Worm (Caenorhabditis elegans) whole organism, late embryonic: ENCODE data around the gene affl-1.

Experiments used
- C08G9.2 ChIP-seq: sonication (generic microtip); optimal IDR thresholded peaks from 2 replicates; lab custom pipeline; 2016; ENCODE audit warnings: mild to moderate bottlenecking, missing genetic modification characterization, moderate library complexity, missing compliant biosample characterization
- C38D4.7 ChIP-seq: fragments of 200-800 bp; sonication (Bioruptor generic); optimal IDR thresholded peaks from 2 replicates; lab custom pipeline; 2018; ENCODE audit warnings: mild to moderate bottlenecking, missing genetic modification characterization, moderate library complexity, missing compliant biosample characterization
- Y22D7AL.16 ChIP-seq: sonication (generic microtip); optimal IDR thresholded peaks from 2 replicates; lab custom pipeline; 2016; ENCODE audit warnings: missing genetic modification characterization, missing compliant biosample characterization
- ahr-1 ChIP-seq: sonication (generic microtip); optimal IDR thresholded peaks from 2 replicates; lab custom pipeline; 2016; ENCODE audit warnings: missing genetic modification characterization, missing compliant biosample characterization
- ama-1 ChIP-seq: fragments of 150-350 bp; optimal IDR thresholded peaks from 2 replicates; lab custom pipeline; 2014
- ceh-18 ChIP-seq: sonication (generic microtip); optimal IDR thresholded peaks from 2 replicates; lab custom pipeline; 2016; ENCODE audit warnings: missing genetic modification characterization, missing compliant biosample characterization
- ceh-2 ChIP-seq: sonication (generic microtip); optimal IDR thresholded peaks from 2 replicates; lab custom pipeline; 2016; ENCODE audit warnings: missing genotype, missing genetic modification characterization, missing compliant biosample characterization
- ceh-22 ChIP-seq: sonication (generic microtip); optimal IDR thresholded peaks from 2 replicates; lab custom pipeline; 2017; ENCODE audit warnings: missing biosample characterization, missing genetic modification characterization
- ceh-24 ChIP-seq: sonication (generic microtip); optimal IDR thresholded peaks from 2 replicates; lab custom pipeline; 2016; ENCODE audit warnings: mild to moderate bottlenecking, missing genetic modification characterization, missing compliant biosample characterization
- ceh-31 ChIP-seq: sonication (generic microtip); optimal IDR thresholded peaks from 2 replicates; lab custom pipeline; 2016; ENCODE audit warnings: missing genetic modification characterization, missing compliant biosample characterization
- ceh-45 ChIP-seq: fragments of 200-800 bp; sonication (Bioruptor generic); IDR thresholded peaks from 2 replicates; pipeline ENCODE4 v1.3.6; 2022; ENCODE audit warnings: missing genetic modification reagents, missing genetic modification characterization, missing compliant biosample characterization
- ceh-48 ChIP-seq: sonication (generic microtip); optimal IDR thresholded peaks from 2 replicates; lab custom pipeline; 2016; ENCODE audit warnings: missing genetic modification characterization, inconsistent platforms, missing compliant biosample characterization
- ceh-9 ChIP-seq: sonication (generic microtip); optimal IDR thresholded peaks from 2 replicates; lab custom pipeline; 2016; ENCODE audit warnings: mild to moderate bottlenecking, missing genetic modification characterization, inconsistent platforms, missing compliant biosample characterization
- dmd-4 ChIP-seq: sonication (generic microtip); optimal IDR thresholded peaks from 2 replicates; lab custom pipeline; 2016; ENCODE audit warnings: borderline replicate concordance, missing genetic modification characterization, missing compliant biosample characterization
- dve-1 ChIP-seq: sonication (generic microtip); optimal IDR thresholded peaks from 2 replicates; lab custom pipeline; 2017; ENCODE audit warnings: antibody characterized with exemption, mild to moderate bottlenecking, missing genetic modification characterization, missing compliant biosample characterization
- elt-2 ChIP-seq: sonication (generic microtip); optimal IDR thresholded peaks from 2 replicates; lab custom pipeline; 2016; ENCODE audit warnings: missing genetic modification reagents, missing genetic modification characterization, missing compliant biosample characterization
- elt-4 ChIP-seq: sonication (generic microtip); optimal IDR thresholded peaks from 2 replicates; lab custom pipeline; 2016; ENCODE audit warnings: missing genetic modification characterization, missing compliant biosample characterization
- ets-4 ChIP-seq: sonication (generic microtip); optimal IDR thresholded peaks from 2 replicates; lab custom pipeline; 2016; ENCODE audit warnings: missing genetic modification characterization, missing compliant biosample characterization
- eyg-1 ChIP-seq: sonication (generic microtip); optimal IDR thresholded peaks from 2 replicates; lab custom pipeline; 2016; ENCODE audit warnings: missing genotype, missing genetic modification characterization, missing compliant biosample characterization
- fax-1 ChIP-seq: sonication (generic microtip); optimal IDR thresholded peaks from 2 replicates; lab custom pipeline; 2016; ENCODE audit warnings: missing genotype, missing genetic modification characterization, missing compliant biosample characterization
- fkh-10 ChIP-seq: fragments of 150-350 bp; optimal IDR thresholded peaks from 2 replicates; lab custom pipeline; 2014; ENCODE audit warnings: missing biosample characterization, missing genetic modification reagents, missing genetic modification characterization
- fkh-6 ChIP-seq: sonication (generic microtip); optimal IDR thresholded peaks from 2 replicates; lab custom pipeline; 2016; ENCODE audit warnings: missing genetic modification characterization, missing compliant biosample characterization
- gmeb-2 ChIP-seq: sonication (generic microtip); optimal IDR thresholded peaks from 2 replicates; lab custom pipeline; 2016; ENCODE audit warnings: missing genetic modification characterization, inconsistent platforms, missing compliant biosample characterization
- hlh-13 ChIP-seq: fragments of 200-800 bp; sonication (Bioruptor generic); optimal IDR thresholded peaks from 2 replicates; lab custom pipeline; 2018; ENCODE audit warnings: mild to moderate bottlenecking, missing genetic modification characterization, missing compliant biosample characterization
- hlh-15 ChIP-seq: sonication (generic microtip); optimal IDR thresholded peaks from 2 replicates; lab custom pipeline; 2016; ENCODE audit warnings: missing genetic modification characterization, missing compliant biosample characterization
- hlh-30 ChIP-seq: sonication (generic microtip); optimal IDR thresholded peaks from 2 replicates; lab custom pipeline; 2017; ENCODE audit warnings: antibody characterized with exemption, missing genetic modification characterization, missing compliant biosample characterization; ENCODE audit not compliant: insufficient read depth
- hlh-8 ChIP-seq: sonication (generic microtip); optimal IDR thresholded peaks from 2 replicates; lab custom pipeline; 2016; ENCODE audit warnings: missing genotype, missing genetic modification characterization, missing compliant biosample characterization
- lim-6 ChIP-seq: sonication (generic microtip); optimal IDR thresholded peaks from 2 replicates; lab custom pipeline; 2016; ENCODE audit warnings: missing genetic modification characterization, missing compliant biosample characterization
- lin-11 ChIP-seq: fragments of 200-800 bp; sonication (Bioruptor generic); optimal IDR thresholded peaks from 2 replicates; lab custom pipeline; 2018; ENCODE audit warnings: mild to moderate bottlenecking, missing genetic modification characterization, missing compliant biosample characterization
- madf-2 ChIP-seq: sonication (generic microtip); optimal IDR thresholded peaks from 2 replicates; lab custom pipeline; 2017; ENCODE audit warnings: missing genetic modification characterization, missing compliant biosample characterization
- nfya-1 ChIP-seq: sonication (generic microtip); optimal IDR thresholded peaks from 2 replicates; lab custom pipeline; 2017; ENCODE audit warnings: missing genetic modification characterization, mild to moderate bottlenecking, missing compliant biosample characterization, antibody characterized with exemption, moderate library complexity
- odd-2 ChIP-seq: sonication (generic microtip); optimal IDR thresholded peaks from 2 replicates; lab custom pipeline; 2017; ENCODE audit warnings: antibody characterized with exemption, mild to moderate bottlenecking, missing genetic modification characterization, missing compliant biosample characterization
- pag-3 ChIP-seq: sonication (generic microtip); optimal IDR thresholded peaks from 2 replicates; lab custom pipeline; 2016; ENCODE audit warnings: missing compliant biosample characterization, missing genetic modification characterization, borderline replicate concordance
- pat-9 ChIP-seq: fragments of 200-800 bp; sonication (Bioruptor generic); optimal IDR thresholded peaks from 2 replicates; lab custom pipeline; 2018; ENCODE audit warnings: mild to moderate bottlenecking, missing genetic modification characterization, moderate library complexity, missing compliant biosample characterization
- pha-2 ChIP-seq: sonication (generic microtip); optimal IDR thresholded peaks from 2 replicates; lab custom pipeline; 2017; ENCODE audit warnings: mild to moderate bottlenecking, missing genetic modification characterization, missing compliant biosample characterization
- pha-4 ChIP-seq: fragments of 150-350 bp; optimal IDR thresholded peaks from 2 replicates; lab custom pipeline; 2018; ENCODE audit warnings: missing biosample characterization, missing genetic modification reagents, missing genetic modification characterization
- ref-2 ChIP-seq: sonication (generic microtip); optimal IDR thresholded peaks from 2 replicates; lab custom pipeline; 2016; ENCODE audit warnings: missing genetic modification characterization, missing compliant biosample characterization
- rnt-1 ChIP-seq: sonication (generic microtip); optimal IDR thresholded peaks from 2 replicates; lab custom pipeline; 2016; ENCODE audit warnings: missing genetic modification characterization, missing compliant biosample characterization
- sox-2 ChIP-seq: fragments of 200-800 bp; sonication (Bioruptor generic); IDR thresholded peaks from 2 replicates; pipeline ENCODE4 v1.3.6; 2022; ENCODE audit warnings: missing genetic modification reagents, missing genetic modification characterization, missing compliant biosample characterization
- sox-4 ChIP-seq: sonication (generic microtip); optimal IDR thresholded peaks from 2 replicates; lab custom pipeline; 2017; ENCODE audit warnings: mild to moderate bottlenecking, missing genetic modification characterization, inconsistent platforms, missing compliant biosample characterization
- tbx-7 ChIP-seq: sonication (generic microtip); optimal IDR thresholded peaks from 2 replicates; lab custom pipeline; 2016; ENCODE audit warnings: missing genotype, missing genetic modification characterization, missing compliant biosample characterization
- unc-3 ChIP-seq, 2 experiments: fragments of 200-800 bp in 1 of 2; sonication (Bioruptor generic) in 1 of 2; sonication (generic microtip) in 1 of 2; conservative IDR thresholded peaks in 1 of 2; optimal IDR thresholded peaks in 1 of 2; 2 replicates each; pipeline versions ENCODE4 v1.3.6 to Lab custom; 2016 to 2022; ENCODE audit warnings: missing compliant biosample characterization in 2 of 2, missing genetic modification characterization in 2 of 2, missing genetic modification reagents in 1 of 2
- unc-42 ChIP-seq: sonication (generic microtip); optimal IDR thresholded peaks from 2 replicates; lab custom pipeline; 2016; ENCODE audit warnings: missing genotype, missing genetic modification characterization, missing compliant biosample characterization
- unc-55 ChIP-seq: sonication (generic microtip); optimal IDR thresholded peaks from 2 replicates; lab custom pipeline; 2017; ENCODE audit warnings: missing biosample characterization, missing genetic modification reagents, missing genetic modification characterization
- zip-5 ChIP-seq: sonication (generic microtip); optimal IDR thresholded peaks from 2 replicates; lab custom pipeline; 2016; ENCODE audit warnings: missing genetic modification characterization, missing compliant biosample characterization

affl-1 gene

DNA sequence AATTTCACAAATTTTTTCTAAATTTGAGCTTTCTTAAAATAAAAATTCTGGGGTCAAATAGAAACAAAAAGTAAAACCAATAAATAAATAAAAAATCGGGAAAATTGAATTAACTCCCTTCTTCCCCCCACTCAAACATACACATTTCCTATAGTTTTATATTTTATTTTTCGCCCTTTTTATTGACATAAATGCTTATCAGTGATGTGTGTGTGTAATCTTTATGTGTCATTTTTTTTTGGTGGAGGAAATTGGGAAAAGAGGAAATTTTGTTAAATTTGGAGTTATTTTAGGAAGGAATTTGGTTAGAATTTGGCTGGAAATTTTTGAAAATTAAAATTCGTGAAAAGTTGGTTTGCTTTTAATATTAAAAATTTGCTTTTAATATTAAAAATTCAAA, 17.5 kb upstream of the affl-1 start:
- TF ChIP-seq elt-2 (tag; lab: Kevin White, UChicago) = peak; percentile 28
- no peak for TF ChIP-seq C38D4.7 (GFP tag; lab: Kevin White, UChicago)

ce11 chrIII:423875-424274, 16.2 kb upstream of the affl-1 start:
- TF ChIP-seq ahr-1 (tag; lab: Kevin White, UChicago) (no peak), ceh-31 (tag; lab: Kevin White, UChicago) (no peak)

DNA sequence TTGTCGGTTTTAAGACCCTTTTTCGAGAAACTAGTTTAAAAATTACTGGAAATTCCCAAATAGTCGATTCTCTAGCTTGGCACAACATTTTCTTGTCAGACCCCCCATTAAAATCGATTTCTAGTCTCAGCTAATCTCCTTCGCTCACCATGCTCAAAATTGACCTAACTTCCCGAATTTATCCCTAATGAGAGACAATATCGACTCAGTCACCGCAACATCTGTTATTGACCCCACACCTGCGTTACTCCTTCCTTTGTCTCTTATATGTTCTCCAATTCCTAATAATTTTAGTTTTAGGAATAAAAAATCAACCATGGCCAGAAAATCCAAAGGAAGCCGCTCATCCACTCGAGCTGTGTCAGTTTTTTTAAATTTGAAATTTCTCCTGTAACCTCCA, 11.0 kb upstream of the affl-1 start, which contains the start of gene cec-8:
TSS of gene cec-8 (plus strand) at position 301 of the 400 bp plus-strand sequence.
- TF ChIP-seq pha-4 (tag; lab: Kevin White, UChicago) (no peak), ceh-9 (tag; lab: Kevin White, UChicago) (no peak), ets-4 (tag; lab: Kevin White, UChicago) (no peak), madf-2 (tag; lab: Kevin White, UChicago) (no peak), fkh-10 (no peak), Y22D7AL.16 (tag; lab: Kevin White, UChicago) (no peak), unc-42 (tag; lab: Kevin White, UChicago) (no peak), lim-6 (tag; lab: Kevin White, UChicago) (no peak), unc-55 (no peak), ahr-1 (tag; lab: Kevin White, UChicago) (no peak), sox-4 (tag; lab: Kevin White, UChicago) (no peak), ceh-24 (tag; lab: Kevin White, UChicago) (no peak), sox-2 (no peak), ceh-18 (tag; lab: Kevin White, UChicago) (no peak), hlh-15 (tag; lab: Kevin White, UChicago) (no peak), ref-2 (tag; lab: Kevin White, UChicago) (no peak), ama-1 (lab: Kevin White, UChicago) (no peak), elt-4 (tag; lab: Kevin White, UChicago) (no peak)

ce11 chrIII:432988-433387, 7.0 kb upstream of the affl-1 start:
- TF ChIP-seq hlh-8 (tag; lab: Kevin White, UChicago) (no peak), ceh-22 (no peak), ceh-18 (tag; lab: Kevin White, UChicago) (peak; percentile 68), odd-2 (no peak), fkh-6 (tag; lab: Kevin White, UChicago) (no peak), unc-55 (peak; percentile 66), zip-5 (tag; lab: Kevin White, UChicago) (no peak), sox-2 (no peak), ceh-2 (tag; lab: Kevin White, UChicago) (peak; percentile 33), dmd-4 (tag; lab: Kevin White, UChicago) (no peak), ref-2 (tag; lab: Kevin White, UChicago) (peak; percentile 55), sox-4 (tag; lab: Kevin White, UChicago) (no peak), lin-11 (tag; lab: Kevin White, UChicago) (no peak), pat-9 (tag; lab: Kevin White, UChicago) (no peak), pha-2 (no peak), gmeb-2 (tag; lab: Kevin White, UChicago) (no peak), unc-42 (tag; lab: Kevin White, UChicago) (peak; percentile 19), ceh-31 (tag; lab: Kevin White, UChicago) (peak; percentile 26), nfya-1 (tag; lab: Kevin White, UChicago) (peak; percentile 71), C08G9.2 (tag; lab: Kevin White, UChicago) (no peak), ahr-1 (tag; lab: Kevin White, UChicago) (no peak), hlh-30 (tag; lab: Kevin White, UChicago) (peak; percentile 50), pag-3 (tag; lab: Kevin White, UChicago) (no peak), fax-1 (tag; lab: Kevin White, UChicago) (no peak), ceh-48 (tag; lab: Kevin White, UChicago) (no peak), unc-3 (GFP tag; conservative IDR thresholded peaks at IDR 0.05; lab: Robert Waterston, UW) (no peak), unc-3 (tag; optimal IDR thresholded peaks at IDR 0.05; lab: Kevin White, UChicago) (no peak), rnt-1 (tag; lab: Kevin White, UChicago) (no peak), dve-1 (peak; percentile 52), ceh-9 (tag; lab: Kevin White, UChicago) (no peak), tbx-7 (tag; lab: Kevin White, UChicago) (no peak), hlh-13 (no peak), fkh-10 (no peak), C38D4.7 (GFP tag; lab: Kevin White, UChicago) (no peak), ets-4 (tag; lab: Kevin White, UChicago) (no peak), eyg-1 (tag; lab: Kevin White, UChicago) (no peak), ceh-45 (GFP tag; lab: Robert Waterston, UW) (no peak)
